Fruit fly (Drosophila melanogaster): ENCODE data around the gene Taf10b.

dm6 chr2L:2730756-2731155 lies 36.9 kb downstream of the Taf10b start:
- TF ChIP-seq CG13296 (GFP tag; optimal IDR thresholded peaks at IDR 0.05) (no peak), CG17328 (GFP tag; IDR thresholded peaks at IDR 0.05) (no peak), crol (GFP tag; IDR thresholded peaks at IDR 0.05) (no peak), Nf-YC (tag; optimal IDR thresholded peaks at IDR 0.05) (no peak), CG14014 (GFP tag; IDR thresholded peaks at IDR 0.05) (no peak), oc (tag; optimal IDR thresholded peaks at IDR 0.05) (no peak)

Measured in whole organism, embryonic.